Fruit fly (Drosophila melanogaster) whole organism, adult: ENCODE data around the gene CG1544.

ENCODE experiments used
- CG14711 ChIP-seq: fragments of 200-800 bp; sonication (Bioruptor generic); optimal IDR thresholded peaks from 2 replicates; lab custom pipeline; 2018; ENCODE audit warnings: missing biosample characterization, mild to moderate bottlenecking, missing genetic modification characterization, moderate library complexity
- CG7045 ChIP-seq: fragments of 200-800 bp; sonication (Bioruptor generic); optimal IDR thresholded peaks from 2 replicates; lab custom pipeline; 2017; ENCODE audit warnings: missing biosample characterization, mild to moderate bottlenecking, missing genetic modification characterization
- CG7101 ChIP-seq: fragments of 200-800 bp; sonication (Bioruptor generic); optimal IDR thresholded peaks from 2 replicates; lab custom pipeline; 2018; ENCODE audit warnings: missing biosample characterization, mild to moderate bottlenecking, missing genetic modification characterization, moderate library complexity
- bab1 ChIP-seq: fragments of 200-800 bp; sonication (Bioruptor generic); optimal IDR thresholded peaks from 3 replicates; lab custom pipeline; 2019; ENCODE audit warnings: missing biosample characterization, mild to moderate bottlenecking, missing genetic modification characterization, moderate library complexity
- kay ChIP-seq: fragments of 200-800 bp; sonication (Bioruptor generic); peaks from one replicate; lab custom pipeline; 2016; ENCODE audit warnings: missing biosample characterization, missing genetic modification characterization, borderline replicate concordance
- tj ChIP-seq: fragments of 200-800 bp; sonication (Bioruptor generic); optimal IDR thresholded peaks from 3 replicates; lab custom pipeline; 2017; ENCODE audit warnings: missing biosample characterization, mild to moderate bottlenecking, missing genetic modification characterization, moderate library complexity

- TF ChIP-seq CG7045 (GFP tag; lab: Kevin White, UChicago), result no peak
- TF ChIP-seq CG14711 (tag; lab: Kevin White, UChicago), result no peak
- peak; percentile 20 for TF ChIP-seq kay (GFP tag; lab: Kevin White, UChicago)
- no peak for TF ChIP-seq bab1 (GFP tag; lab: Kevin White, UChicago)
- TF ChIP-seq tj (GFP tag; lab: Kevin White, UChicago), result no peak
- TF ChIP-seq CG7101, result no peak
Observed at dm6 chr3R:31146920-31147319, 49.8 kb upstream of the CG1544 start.
